Worm (Caenorhabditis elegans): ENCODE results near the gene K10D2.5.

ce11 chrIII:5153137-5153536 is 19.4 kb upstream of the K10D2.5 start, which contains the start of the genes rbm-42 and grwd-1:
- TF ChIP-seq lsl-1 (GFP tag; optimal IDR thresholded peaks at IDR 0.05) (no peak), sptf-2 (GFP tag; optimal IDR thresholded peaks at IDR 0.05) (no peak), unc-62 (GFP tag; optimal IDR thresholded peaks at IDR 0.05) (no peak), nfyb-1 (GFP tag; IDR thresholded peaks at IDR 0.05) (no peak), mes-4 (tag; optimal IDR thresholded peaks at IDR 0.05) (no peak), rcor-1 (GFP tag; IDR thresholded peaks at IDR 0.05) (no peak), lin-54 (GFP tag; optimal IDR thresholded peaks at IDR 0.05) (no peak), K12H6.12 (tag; optimal IDR thresholded peaks at IDR 0.05) (no peak), F10E7.11 (tag; optimal IDR thresholded peaks at IDR 0.05) (no peak), athp-1 (tag; optimal IDR thresholded peaks at IDR 0.05) (no peak)

Data from whole organism, young adult.